Fruit fly (Drosophila melanogaster) whole organism, adult: ENCODE results near the gene PGAP2.

ENCODE experiments used
- CG7101 ChIP-seq: fragments of 200-800 bp; sonication (Bioruptor generic); optimal IDR thresholded peaks from 2 replicates; lab custom pipeline; 2018; ENCODE audit warnings: missing biosample characterization, mild to moderate bottlenecking, missing genetic modification characterization, moderate library complexity
- kay ChIP-seq: fragments of 200-800 bp; sonication (Bioruptor generic); peaks from one replicate; lab custom pipeline; 2016; ENCODE audit warnings: missing biosample characterization, missing genetic modification characterization, borderline replicate concordance
- ovo ChIP-seq: fragments of 200-800 bp; sonication (Bioruptor generic); optimal IDR thresholded peaks from 2 replicates; lab custom pipeline; 2016; ENCODE audit warnings: missing biosample characterization, missing genetic modification characterization

- TF ChIP-seq ovo (GFP tag; lab: Kevin White, UChicago) (no peak), CG7101 (tag; lab: Kevin White, UChicago) (no peak), kay (GFP tag; lab: Kevin White, UChicago) (no peak)
Measured at dm6 chr2L:773247-773646, 46.1 kb downstream of the PGAP2 start, which contains the start of gene CG12506.
